Worm (Caenorhabditis elegans): ENCODE results near the gene Y54G2A.7.

DNA sequence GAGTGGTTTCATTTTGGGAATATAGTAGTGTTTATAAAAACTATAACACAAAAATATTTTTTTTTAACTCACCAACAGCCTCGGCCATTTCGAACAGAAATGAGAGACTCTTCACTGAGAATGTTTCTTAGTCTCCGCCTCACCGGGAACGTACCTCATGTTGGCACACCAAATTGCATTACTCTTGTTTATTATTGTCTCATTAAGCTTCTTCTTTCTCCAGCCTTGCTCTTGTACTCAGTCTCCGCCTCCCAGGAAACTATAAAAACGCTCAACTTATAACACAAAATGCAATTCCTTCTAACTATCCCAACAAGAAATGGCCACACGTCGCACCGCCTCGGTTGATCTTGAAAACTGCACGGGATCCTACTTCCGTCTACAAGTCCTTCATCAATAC, 5.8 kb upstream of the Y54G2A.7 start, which contains the start of the genes Y54G2A.48 and pudl-1:
- TF ChIP-seq ama-1 (optimal IDR thresholded peaks at IDR 0.05) (no peak), ceh-9 (tag; optimal IDR thresholded peaks at IDR 0.05) (no peak), ceh-31 (tag; optimal IDR thresholded peaks at IDR 0.05) (no peak), C08G9.2 (tag; optimal IDR thresholded peaks at IDR 0.05) (no peak), ceh-2 (tag; optimal IDR thresholded peaks at IDR 0.05) (no peak), pqm-1 (tag; optimal IDR thresholded peaks at IDR 0.05) (no peak), K02D7.2 (tag; optimal IDR thresholded peaks at IDR 0.05) (no peak), hlh-8 (tag; optimal IDR thresholded peaks at IDR 0.05) (no peak), pha-4 (tag; optimal IDR thresholded peaks at IDR 0.05) (no peak), elt-2 (tag; optimal IDR thresholded peaks at IDR 0.05) (no peak), C38D4.7 (GFP tag; optimal IDR thresholded peaks at IDR 0.05) (no peak), nhr-11 (tag; optimal IDR thresholded peaks at IDR 0.05) (no peak), hlh-15 (tag; optimal IDR thresholded peaks at IDR 0.05) (no peak), hlh-30 (tag; optimal IDR thresholded peaks at IDR 0.05; ENCODE audit: insufficient read depth) (no peak)

Data from whole organism, late embryonic.